Worm (Caenorhabditis elegans): ENCODE measurements around the gene idpc-3.

idpc-3 gene

ce11 chrV:9651294-9651693 is 22.3 kb upstream of the idpc-3 start, which contains the start of gene T06E4.21:
Gene T06E4.21, plus strand, starts transcription at chrV:9651594.
- TF ChIP-seq klf-2 (GFP tag; conservative IDR thresholded peaks at IDR 0.05) (no peak), tab-1 (GFP tag; IDR thresholded peaks at IDR 0.05) (no peak), ztf-23 (GFP tag; IDR thresholded peaks at IDR 0.05) (no peak), ref-1 (GFP tag; conservative IDR thresholded peaks at IDR 0.05) (no peak), cog-1 (tag; optimal IDR thresholded peaks at IDR 0.05) (no peak), med-1 (GFP tag; optimal IDR thresholded peaks at IDR 0.05; ENCODE audit: insufficient read depth) (no peak), flt-1 (GFP tag; IDR thresholded peaks at IDR 0.05) (no peak), ztf-29 (GFP tag; IDR thresholded peaks at IDR 0.05) (no peak), T22C8.4 (GFP tag; IDR thresholded peaks at IDR 0.05) (no peak)

- no peak for TF ChIP-seq klf-2 (GFP tag; conservative IDR thresholded peaks at IDR 0.05)
- no peak for TF ChIP-seq ztf-23 (GFP tag; IDR thresholded peaks at IDR 0.05)
- no peak for TF ChIP-seq T22C8.4 (GFP tag; IDR thresholded peaks at IDR 0.05)
- no peak for TF ChIP-seq med-1 (GFP tag; optimal IDR thresholded peaks at IDR 0.05; ENCODE audit: insufficient read depth)
- no peak for TF ChIP-seq cog-1 (tag; optimal IDR thresholded peaks at IDR 0.05)
- TF ChIP-seq ztf-29 (GFP tag; IDR thresholded peaks at IDR 0.05) = no peak
- TF ChIP-seq ref-1 (GFP tag; conservative IDR thresholded peaks at IDR 0.05) = no peak
- TF ChIP-seq flt-1 (GFP tag; IDR thresholded peaks at IDR 0.05) = no peak
- no peak for TF ChIP-seq tab-1 (GFP tag; IDR thresholded peaks at IDR 0.05)
Measured at ce11 chrV:9645507-9645906, 16.5 kb upstream of the idpc-3 start, which contains the start of the genes atl-1 and hcp-2. Gene atl-1, minus strand, starts transcription at chrV:9645595. Gene hcp-2, plus strand, starts transcription at chrV:9645859.

- TF ChIP-seq ztf-23 (GFP tag; IDR thresholded peaks at IDR 0.05) (no peak), klf-2 (GFP tag; conservative IDR thresholded peaks at IDR 0.05) (no peak), med-1 (GFP tag; optimal IDR thresholded peaks at IDR 0.05; ENCODE audit: insufficient read depth) (no peak), flt-1 (GFP tag; IDR thresholded peaks at IDR 0.05) (no peak), ref-1 (GFP tag; conservative IDR thresholded peaks at IDR 0.05) (no peak), ztf-29 (GFP tag; IDR thresholded peaks at IDR 0.05) (no peak), tab-1 (GFP tag; IDR thresholded peaks at IDR 0.05) (no peak), T22C8.4 (GFP tag; IDR thresholded peaks at IDR 0.05) (no peak), cog-1 (tag; optimal IDR thresholded peaks at IDR 0.05) (no peak)
Measured at ce11 chrV:9633313-9633712, 4.3 kb upstream of the idpc-3 start, which contains the start of gene col-147. Gene col-147, minus strand, starts transcription at chrV:9633338.

- TF ChIP-seq ztf-23 (GFP tag; IDR thresholded peaks at IDR 0.05) = no peak
- TF ChIP-seq ref-1 (GFP tag; conservative IDR thresholded peaks at IDR 0.05) = no peak
- no peak for TF ChIP-seq med-1 (GFP tag; optimal IDR thresholded peaks at IDR 0.05; ENCODE audit: insufficient read depth)
- TF ChIP-seq klf-2 (GFP tag; conservative IDR thresholded peaks at IDR 0.05) = no peak
- no peak for TF ChIP-seq T22C8.4 (GFP tag; IDR thresholded peaks at IDR 0.05)
- TF ChIP-seq cog-1 (tag; optimal IDR thresholded peaks at IDR 0.05) = no peak
- no peak for TF ChIP-seq tab-1 (GFP tag; IDR thresholded peaks at IDR 0.05)
- no peak for TF ChIP-seq flt-1 (GFP tag; IDR thresholded peaks at IDR 0.05)
- TF ChIP-seq ztf-29 (GFP tag; IDR thresholded peaks at IDR 0.05) = no peak
Measured at ce11 chrV:9632348-9632747, 3.3 kb upstream of the idpc-3 start.

ce11 chrV:9630944-9631343 is 1.9 kb upstream of the idpc-3 start, which contains the start of gene T06E4.5:
Gene T06E4.5, plus strand, starts transcription at chrV:9631244.
- no peak for TF ChIP-seq cog-1 (tag; optimal IDR thresholded peaks at IDR 0.05)
- TF ChIP-seq flt-1 (GFP tag; IDR thresholded peaks at IDR 0.05) = no peak

ce11 chrV:9630542-9630941 is 1.5 kb upstream of the idpc-3 start:
- TF ChIP-seq med-1 (GFP tag; optimal IDR thresholded peaks at IDR 0.05; ENCODE audit: insufficient read depth) = no peak
- no peak for TF ChIP-seq klf-2 (GFP tag; conservative IDR thresholded peaks at IDR 0.05)
- no peak for TF ChIP-seq flt-1 (GFP tag; IDR thresholded peaks at IDR 0.05)

- no peak for TF ChIP-seq ztf-23 (GFP tag; IDR thresholded peaks at IDR 0.05)
- no peak for TF ChIP-seq cog-1 (tag; optimal IDR thresholded peaks at IDR 0.05)
- TF ChIP-seq tab-1 (GFP tag; IDR thresholded peaks at IDR 0.05) = no peak
- TF ChIP-seq ztf-29 (GFP tag; IDR thresholded peaks at IDR 0.05) = no peak
Measured at ce11 chrV:9629643-9630042, 629 bp upstream of the idpc-3 start, which contains the start of gene col-146. Gene col-146, plus strand, starts transcription at chrV:9629943.

ce11 chrV:9628603-9629002 is 411 bp downstream of the idpc-3 start:
- TF ChIP-seq ztf-23 (GFP tag; IDR thresholded peaks at IDR 0.05) = no peak
- no peak for TF ChIP-seq klf-2 (GFP tag; conservative IDR thresholded peaks at IDR 0.05)
- no peak for TF ChIP-seq tab-1 (GFP tag; IDR thresholded peaks at IDR 0.05)
- no peak for TF ChIP-seq med-1 (GFP tag; optimal IDR thresholded peaks at IDR 0.05; ENCODE audit: insufficient read depth)
- no peak for TF ChIP-seq ref-1 (GFP tag; conservative IDR thresholded peaks at IDR 0.05)
- no peak for TF ChIP-seq flt-1 (GFP tag; IDR thresholded peaks at IDR 0.05)
- TF ChIP-seq T22C8.4 (GFP tag; IDR thresholded peaks at IDR 0.05) = no peak
- TF ChIP-seq cog-1 (tag; optimal IDR thresholded peaks at IDR 0.05) = no peak
- no peak for TF ChIP-seq ztf-29 (GFP tag; IDR thresholded peaks at IDR 0.05)

ce11 chrV:9625604-9626446 is 3.2 kb downstream of the idpc-3 start, which contains the start of gene T06E4.7:
Gene T06E4.7, plus strand, starts transcription at chrV:9626396.
- TF ChIP-seq T22C8.4 (GFP tag; IDR thresholded peaks at IDR 0.05) (no peak), med-1 (GFP tag; optimal IDR thresholded peaks at IDR 0.05; ENCODE audit: insufficient read depth) (no peak), klf-2 (GFP tag; conservative IDR thresholded peaks at IDR 0.05) (no peak), cog-1 (tag; optimal IDR thresholded peaks at IDR 0.05) (no peak), ztf-23 (GFP tag; IDR thresholded peaks at IDR 0.05) (no peak), flt-1 (GFP tag; IDR thresholded peaks at IDR 0.05) (no peak), tab-1 (GFP tag; IDR thresholded peaks at IDR 0.05) (no peak; the same call in 1 of the 2 replicates), ztf-29 (GFP tag; IDR thresholded peaks at IDR 0.05) (no peak), ref-1 (GFP tag; conservative IDR thresholded peaks at IDR 0.05) (no peak)

- no peak for TF ChIP-seq ztf-23 (GFP tag; IDR thresholded peaks at IDR 0.05)
- TF ChIP-seq ref-1 (GFP tag; conservative IDR thresholded peaks at IDR 0.05) = no peak
- no peak for TF ChIP-seq klf-2 (GFP tag; conservative IDR thresholded peaks at IDR 0.05)
- TF ChIP-seq cog-1 (tag; optimal IDR thresholded peaks at IDR 0.05) = no peak
- no peak for TF ChIP-seq T22C8.4 (GFP tag; IDR thresholded peaks at IDR 0.05)
- TF ChIP-seq ztf-29 (GFP tag; IDR thresholded peaks at IDR 0.05) = no peak
- TF ChIP-seq med-1 (GFP tag; optimal IDR thresholded peaks at IDR 0.05; ENCODE audit: insufficient read depth) = no peak
- TF ChIP-seq flt-1 (GFP tag; IDR thresholded peaks at IDR 0.05) = no peak
- TF ChIP-seq tab-1 (GFP tag; IDR thresholded peaks at IDR 0.05) = no peak
Measured at ce11 chrV:9625122-9625521, 3.9 kb downstream of the idpc-3 start, which contains the start of gene idpc-4. Gene idpc-4, plus strand, starts transcription at chrV:9625422.

All from whole organism, midembryonic.